Fruit fly (Drosophila melanogaster): ENCODE data around the gene CG8353.

Gene CG8353

DNA sequence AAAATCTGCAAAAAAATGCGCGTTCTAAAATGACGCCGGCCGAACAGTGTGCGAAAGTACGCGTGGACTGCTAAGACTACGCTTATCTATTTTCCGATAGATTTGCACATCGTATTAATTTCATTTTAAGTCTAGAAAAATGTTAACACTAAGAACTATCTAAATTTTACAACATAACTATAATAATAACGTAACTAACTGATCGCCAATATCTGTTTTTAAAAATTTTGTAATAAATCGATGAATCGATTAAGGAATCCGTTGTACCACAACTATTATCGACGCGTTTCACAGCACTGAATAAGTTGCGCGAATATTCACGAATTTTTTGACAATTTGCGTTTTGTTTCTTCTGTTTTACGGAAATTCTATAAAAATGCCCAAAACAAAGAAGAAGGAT, 2.8 kb upstream of the CG8353 start, which contains the start of gene Ssb-c31a (continued):
- peak; percentile 41 for TF ChIP-seq CG12769 (tag; optimal IDR thresholded peaks at IDR 0.05)
- TF ChIP-seq Mrtf (GFP tag; IDR thresholded peaks at IDR 0.05): no peak
- peak; percentile 27; the same call in 1 of the 3 replicates for TF ChIP-seq hb (GFP tag; IDR thresholded peaks at IDR 0.05; ENCODE audit: partially characterized antibody)
- no peak for TF ChIP-seq sisA (GFP tag; IDR thresholded peaks at IDR 0.05)
- TF ChIP-seq kni (GFP tag; optimal IDR thresholded peaks at IDR 0.05): no peak
- TF ChIP-seq CG2120 (GFP tag; optimal IDR thresholded peaks at IDR 0.05): peak; percentile 80
- no peak for TF ChIP-seq CG2875 (GFP tag; optimal IDR thresholded peaks at IDR 0.05)
- no peak for TF ChIP-seq Trl (optimal IDR thresholded peaks at IDR 0.05)
- peak; percentile 63 for TF ChIP-seq Trl (GFP tag; optimal IDR thresholded peaks at IDR 0.05)
- peak; percentile 30; the same call in 1 of the 2 replicates for TF ChIP-seq CG10366 (GFP tag; IDR thresholded peaks at IDR 0.05)
- TF ChIP-seq amos (GFP tag; IDR thresholded peaks at IDR 0.05; ENCODE audit: partially characterized antibody): peak; percentile 71
- no peak for TF ChIP-seq br (optimal IDR thresholded peaks at IDR 0.05)
- no peak for TF ChIP-seq tna (GFP tag; IDR thresholded peaks at IDR 0.05; ENCODE audit: partially characterized antibody)
- TF ChIP-seq CG10543 (GFP tag; optimal IDR thresholded peaks at IDR 0.05): peak; percentile 51
- TF ChIP-seq maf-S (GFP tag; optimal IDR thresholded peaks at IDR 0.05): peak; percentile 51
- TF ChIP-seq chinmo (GFP tag; IDR thresholded peaks at IDR 0.05; ENCODE audit: partially characterized antibody): 0 out of 4 replicates have a peak, but pooled peaks have one; percentile 47
- TF ChIP-seq YL-1 (GFP tag; optimal IDR thresholded peaks at IDR 0.05): peak; percentile 52
- no peak for TF ChIP-seq CG43689 (GFP tag; IDR thresholded peaks at IDR 0.05)
- no peak for TF ChIP-seq sc (optimal IDR thresholded peaks at IDR 0.05)
- TF ChIP-seq sc (GFP tag; optimal IDR thresholded peaks at IDR 0.05): no peak
- TF ChIP-seq CG4328 (GFP tag; optimal IDR thresholded peaks at IDR 0.05): peak; percentile 59
- TF ChIP-seq lmd (GFP tag; IDR thresholded peaks at IDR 0.05): no peak
- peak; percentile 6 for TF ChIP-seq CG18619 (GFP tag; optimal IDR thresholded peaks at IDR 0.05)
- TF ChIP-seq sob (GFP tag; IDR thresholded peaks at IDR 0.05): peak; percentile 81
- no peak for TF ChIP-seq pita (GFP tag; optimal IDR thresholded peaks at IDR 0.05)
- peak; percentile 62 for TF ChIP-seq Chrac-16 (GFP tag; optimal IDR thresholded peaks at IDR 0.05)
- peak; percentile 77 for TF ChIP-seq CG34224 (GFP tag; IDR thresholded peaks at IDR 0.05; ENCODE audit: partially characterized antibody)
- no peak for TF ChIP-seq D19B (GFP tag; optimal IDR thresholded peaks at IDR 0.05)
- TF ChIP-seq CG9876 (GFP tag; optimal IDR thresholded peaks at IDR 0.05): no peak
- TF ChIP-seq CG2129 (GFP tag; IDR thresholded peaks at IDR 0.05; ENCODE audit: partially characterized antibody): peak; percentile 76
- peak; percentile 51 for TF ChIP-seq HHEX (GFP tag; optimal IDR thresholded peaks at IDR 0.05)
- TF ChIP-seq zf30C (GFP tag; optimal IDR thresholded peaks at IDR 0.05): no peak
- TF ChIP-seq CG4424 (GFP tag; optimal IDR thresholded peaks at IDR 0.05): peak; percentile 39
- TF ChIP-seq tup (GFP tag; optimal IDR thresholded peaks at IDR 0.05): peak; percentile 28
- TF ChIP-seq cwo (GFP tag; optimal IDR thresholded peaks at IDR 0.05): peak; percentile 20
- peak; percentile 24 for TF ChIP-seq ewg (GFP tag; optimal IDR thresholded peaks at IDR 0.05)
- TF ChIP-seq CG4730 (GFP tag; IDR thresholded peaks at IDR 0.05): no peak
- TF ChIP-seq CG13287 (GFP tag; IDR thresholded peaks at IDR 0.05; ENCODE audit: partially characterized antibody): peak; percentile 88
- peak; percentile 38 for TF ChIP-seq unpg (GFP tag; optimal IDR thresholded peaks at IDR 0.05)
- peak; percentile 44 for TF ChIP-seq CG1647 (GFP tag; optimal IDR thresholded peaks at IDR 0.05)
- no peak for TF ChIP-seq CG6654 (GFP tag; optimal IDR thresholded peaks at IDR 0.05)
- TF ChIP-seq row (GFP tag; IDR thresholded peaks at IDR 0.05): peak; percentile 85
- peak; percentile 22 for TF ChIP-seq CG3163 (GFP tag; optimal IDR thresholded peaks at IDR 0.05)
- TF ChIP-seq NfI (GFP tag; optimal IDR thresholded peaks at IDR 0.05): peak; percentile 72
- TF ChIP-seq nau (GFP tag; optimal IDR thresholded peaks at IDR 0.05): peak; percentile 0
- TF ChIP-seq MESR4 (GFP tag; optimal IDR thresholded peaks at IDR 0.05): peak; percentile 2
- TF ChIP-seq Fer3 (tag; optimal IDR thresholded peaks at IDR 0.05): peak; percentile 11
- peak; percentile 26 for TF ChIP-seq Camta (GFP tag; optimal IDR thresholded peaks at IDR 0.05)
- no peak for TF ChIP-seq Jarid2 (GFP tag; optimal IDR thresholded peaks at IDR 0.05)
- TF ChIP-seq Dref (GFP tag; IDR thresholded peaks at IDR 0.05): peak; percentile 62
- TF ChIP-seq Oaz (GFP tag; IDR thresholded peaks at IDR 0.05): no peak

All from whole organism, embryonic.